Worm (Caenorhabditis elegans): Measurements from ENCODE around the gene ostf-4.

- peak in 1 of 2 experiments; percentile 25 for TF ChIP-seq mdl-1 (tag; optimal IDR thresholded peaks at IDR 0.05)
- no peak for TF ChIP-seq Y105C5A.15 (GFP tag; IDR thresholded peaks at IDR 0.05)
- TF ChIP-seq lin-13 (GFP tag; optimal IDR thresholded peaks at IDR 0.05), result no peak
- peak in 1 of 2 experiments; percentile 12 for TF ChIP-seq lsy-2 (tag; optimal IDR thresholded peaks at IDR 0.05)
- TF ChIP-seq tag-97 (GFP tag; IDR thresholded peaks at IDR 0.05), result no peak
Measured at ce11 chrIII:10329811-10330210, 11.5 kb upstream of the ostf-4 start.

Measured in whole organism, L4 larva.